Worm (Caenorhabditis elegans) whole organism, L1 larva: Measurements from ENCODE around the gene aptf-4.

Source experiments
- C04F5.9 ChIP-seq: sonication (generic microtip); optimal IDR thresholded peaks from 2 replicates; lab custom pipeline; 2016; ENCODE audit warnings: missing genetic modification characterization, missing compliant biosample characterization
- C34B4.2 ChIP-seq: sonication (generic microtip); optimal IDR thresholded peaks from 2 replicates; lab custom pipeline; 2017; ENCODE audit warnings: mild to moderate bottlenecking, missing genetic modification characterization, missing compliant biosample characterization
- blmp-1 ChIP-seq: fragments of 150-350 bp; optimal IDR thresholded peaks from 2 replicates; lab custom pipeline; 2014; ENCODE audit warnings: missing biosample characterization, missing genetic modification characterization
- ceh-8 ChIP-seq: fragments of 200-800 bp; sonication (Bioruptor generic); optimal IDR thresholded peaks from 2 replicates; lab custom pipeline; 2018; ENCODE audit warnings: mild to moderate bottlenecking, missing genetic modification characterization, moderate library complexity, missing compliant biosample characterization
- ceh-88 ChIP-seq: fragments of 200-800 bp; sonication (Bioruptor generic); IDR thresholded peaks from 2 replicates; pipeline ENCODE4 v1.3.6; 2022; ENCODE audit warnings: missing genetic modification characterization, missing compliant biosample characterization
- dsc-1 ChIP-seq: sonication (generic microtip); optimal IDR thresholded peaks from 2 replicates; lab custom pipeline; 2016; ENCODE audit warnings: mild to moderate bottlenecking, missing genetic modification characterization, missing compliant biosample characterization
- efl-1 ChIP-seq, 4 experiments: fragments of 150-350 bp; optimal IDR thresholded peaks in 3 of 4; peaks in 1 of 4; 1 replicate in 1 of 4; 2 replicates in 3 of 4; lab custom pipeline; 2014; ENCODE audit warnings: missing biosample characterization in 2 of 4, missing genetic modification characterization in 2 of 4, missing genetic modification reagents in 2 of 4
- egl-13 ChIP-seq: sonication (generic microtip); optimal IDR thresholded peaks from 2 replicates; lab custom pipeline; 2016; ENCODE audit warnings: missing genotype, missing genetic modification reagents, missing genetic modification characterization, missing compliant biosample characterization
- egl-27 ChIP-seq, 2 experiments: fragments of 150-350 bp in 1 of 2; sonication (generic microtip); optimal IDR thresholded peaks; 3 replicates each; lab custom pipeline; 2017 to 2018; ENCODE audit warnings: missing biosample characterization in 2 of 2, missing genetic modification characterization in 2 of 2, missing genetic modification reagents in 2 of 2
- elt-3 ChIP-seq, 6 experiments: fragments of 150-350 bp in 1 of 6; sonication (generic microtip); optimal IDR thresholded peaks; 2 replicates each; lab custom pipeline; 2017 to 2018; ENCODE audit warnings: missing biosample characterization in 6 of 6, missing genetic modification characterization in 6 of 6, inconsistent platforms in 1 of 6
- fkh-10 ChIP-seq: sonication (generic microtip); optimal IDR thresholded peaks from 2 replicates; lab custom pipeline; 2017; ENCODE audit warnings: missing biosample characterization, missing genetic modification reagents, missing genetic modification characterization
- fkh-4 ChIP-seq: sonication (generic microtip); optimal IDR thresholded peaks from 2 replicates; lab custom pipeline; 2016; ENCODE audit warnings: missing compliant biosample characterization, missing genetic modification characterization, borderline replicate concordance
- fos-1 ChIP-seq: fragments of 150-350 bp; optimal IDR thresholded peaks from 2 replicates; lab custom pipeline; 2014; ENCODE audit warnings: missing biosample characterization, missing genetic modification characterization
- lin-14 ChIP-seq: fragments of 200-800 bp; sonication (Bioruptor generic); optimal IDR thresholded peaks from 2 replicates; lab custom pipeline; 2018; ENCODE audit warnings: mild to moderate bottlenecking, missing genetic modification characterization, moderate library complexity, missing compliant biosample characterization
- lin-35 ChIP-seq, 2 experiments: fragments of 150-350 bp; optimal IDR thresholded peaks; 2 replicates each; lab custom pipeline; 2014; ENCODE audit warnings: missing biosample characterization in 2 of 2, missing genetic modification characterization in 2 of 2, missing genetic modification reagents in 2 of 2
- lin-39 ChIP-seq: fragments of 150-350 bp; optimal IDR thresholded peaks from 2 replicates; lab custom pipeline; 2014; ENCODE audit warnings: missing biosample characterization, missing genetic modification reagents, missing genetic modification characterization
- mep-1 ChIP-seq: fragments of 150-350 bp; optimal IDR thresholded peaks from 2 replicates; lab custom pipeline; 2014; ENCODE audit warnings: missing biosample characterization, missing genetic modification characterization
- nhr-71 ChIP-seq: sonication (generic microtip); optimal IDR thresholded peaks from 2 replicates; lab custom pipeline; 2016; ENCODE audit warnings: mild to moderate bottlenecking, missing genetic modification characterization, moderate library complexity, missing compliant biosample characterization
- nhr-85 ChIP-seq: sonication (generic microtip); peaks from one replicate; lab custom pipeline; 2016; ENCODE audit warnings: missing genetic modification characterization, inconsistent platforms, missing compliant biosample characterization
- pag-3 ChIP-seq: sonication (generic microtip); optimal IDR thresholded peaks from 2 replicates; lab custom pipeline; 2017; ENCODE audit warnings: missing genetic modification characterization, mild to moderate bottlenecking, missing compliant biosample characterization, antibody characterized with exemption, borderline replicate concordance; ENCODE audit not compliant: insufficient read depth
- pqm-1 ChIP-seq: sonication (generic microtip); optimal IDR thresholded peaks from 3 replicates; lab custom pipeline; 2017; ENCODE audit warnings: missing biosample characterization, missing genetic modification characterization
- snpc-4 ChIP-seq: fragments of 150-350 bp; optimal IDR thresholded peaks from 2 replicates; lab custom pipeline; 2014; ENCODE audit warnings: missing biosample characterization, missing genetic modification characterization
- unc-30 ChIP-seq: sonication (generic microtip); optimal IDR thresholded peaks from 2 replicates; lab custom pipeline; 2017; ENCODE audit warnings: missing biosample characterization, missing genetic modification characterization

Gene aptf-4

ce11 chrII:8634386-8634785 is 43.6 kb downstream of the aptf-4 start, which contains the start of gene cutl-12:
cutl-12 (minus strand) TSS chrII:8634486.
- peak; percentile 24 for TF ChIP-seq blmp-1
- no peak for TF ChIP-seq lin-39

ce11 chrII:8637615-8638014 is 46.8 kb downstream of the aptf-4 start, which contains the start of gene vab-9:
vab-9 (minus strand) TSS chrII:8637715.
- TF ChIP-seq unc-30: no peak
- no peak for TF ChIP-seq efl-1 (optimal IDR thresholded peaks at IDR 0.05; lab: Kevin White, UChicago)
- TF ChIP-seq efl-1 (GFP tag; optimal IDR thresholded peaks at IDR 0.05 in 1 of 2; lab: Kevin White, UChicago): peak in 1 of 2 experiments; percentile 39

- TF ChIP-seq nhr-71: no peak
- TF ChIP-seq nhr-85 (tag; lab: Kevin White, UChicago): no peak
- no peak for TF ChIP-seq snpc-4 (tag; lab: Kevin White, UChicago)
- TF ChIP-seq egl-27 (tag; optimal IDR thresholded peaks at IDR 0.05; lab: Kevin White, UChicago): no peak
Observed at ce11 chrII:8639553-8639952, 48.8 kb downstream of the aptf-4 start.

ce11 chrII:8640503-8640902 is 49.7 kb downstream of the aptf-4 start:
- TF ChIP-seq egl-13 (tag; lab: Kevin White, UChicago) (no peak), C04F5.9 (tag; lab: Kevin White, UChicago) (no peak), fos-1 (tag; lab: Kevin White, UChicago) (no peak), mep-1 (tag; lab: Kevin White, UChicago) (peak; percentile 12), fkh-10 (no peak), pag-3 (tag; lab: Kevin White, UChicago) (no peak), lin-14 (GFP tag; lab: Kevin White, UChicago) (peak; percentile 30), nhr-85 (tag; lab: Kevin White, UChicago) (peak; percentile 31)

ce11 chrII:8641131-8641530 is 50.3 kb downstream of the aptf-4 start, which contains the start of gene D2085.7:
D2085.7 (plus strand) TSS chrII:8641381.
- TF ChIP-seq ceh-8 (no peak), nhr-85 (tag; lab: Kevin White, UChicago) (peak; percentile 57), dsc-1 (tag; lab: Kevin White, UChicago) (no peak), lin-35 (GFP tag; optimal IDR thresholded peaks at IDR 0.05; lab: Kevin White, UChicago) (peak in 1 of 2 experiments; percentile 4), C34B4.2 (no peak), lin-14 (GFP tag; lab: Kevin White, UChicago) (peak; percentile 39), blmp-1 (peak; percentile 81), pqm-1 (no peak), ceh-88 (GFP tag; lab: Robert Waterston, UW) (no peak), elt-3 (tag; optimal IDR thresholded peaks at IDR 0.05; lab: Kevin White, UChicago) (peak in 1 of 6 experiments; percentile 11), efl-1 (optimal IDR thresholded peaks at IDR 0.05; lab: Kevin White, UChicago) (no peak), efl-1 (GFP tag; optimal IDR thresholded peaks at IDR 0.05 in 1 of 2; lab: Kevin White, UChicago) (peak in 1 of 2 experiments; percentile 58)
- TF ChIP-seq, all 84 proteins: peak for 6

ce11 chrII:8642376-8642775 is 51.6 kb downstream of the aptf-4 start:
- TF ChIP-seq blmp-1 (peak; percentile 83), fkh-4 (no peak), lin-14 (GFP tag; lab: Kevin White, UChicago) (peak; percentile 13)
